Worm (Caenorhabditis elegans) whole organism, late embryonic: ENCODE data around the gene srd-66.

Source experiments
- C08G9.2 ChIP-seq: sonication (generic microtip); optimal IDR thresholded peaks from 2 replicates; lab custom pipeline; 2016; ENCODE audit warnings: mild to moderate bottlenecking, missing genetic modification characterization, moderate library complexity, missing compliant biosample characterization
- C38D4.7 ChIP-seq: fragments of 200-800 bp; sonication (Bioruptor generic); optimal IDR thresholded peaks from 2 replicates; lab custom pipeline; 2018; ENCODE audit warnings: mild to moderate bottlenecking, missing genetic modification characterization, moderate library complexity, missing compliant biosample characterization
- K02D7.2 ChIP-seq: sonication (generic microtip); optimal IDR thresholded peaks from 2 replicates; lab custom pipeline; 2017; ENCODE audit warnings: mild to moderate bottlenecking, missing genetic modification characterization, missing compliant biosample characterization
- K09A11.1 ChIP-seq: sonication (generic microtip); optimal IDR thresholded peaks from 2 replicates; lab custom pipeline; 2017; ENCODE audit warnings: antibody characterized with exemption, mild to moderate bottlenecking, missing genetic modification characterization, missing compliant biosample characterization; ENCODE audit not compliant: insufficient read depth
- T23F11.4 ChIP-seq: fragments of 200-800 bp; sonication (Bioruptor generic); optimal IDR thresholded peaks from 2 replicates; lab custom pipeline; 2018; ENCODE audit warnings: mild to moderate bottlenecking, missing genetic modification characterization, missing compliant biosample characterization
- Y22D7AL.16 ChIP-seq: sonication (generic microtip); optimal IDR thresholded peaks from 2 replicates; lab custom pipeline; 2016; ENCODE audit warnings: missing genetic modification characterization, missing compliant biosample characterization
- ahr-1 ChIP-seq: sonication (generic microtip); optimal IDR thresholded peaks from 2 replicates; lab custom pipeline; 2016; ENCODE audit warnings: missing genetic modification characterization, missing compliant biosample characterization
- ceh-14 ChIP-seq: sonication (generic microtip); optimal IDR thresholded peaks from 2 replicates; lab custom pipeline; 2016; ENCODE audit warnings: missing genotype, missing genetic modification characterization, missing compliant biosample characterization
- ceh-31 ChIP-seq: sonication (generic microtip); optimal IDR thresholded peaks from 2 replicates; lab custom pipeline; 2016; ENCODE audit warnings: missing genetic modification characterization, missing compliant biosample characterization
- ceh-34 ChIP-seq: sonication (generic microtip); optimal IDR thresholded peaks from 2 replicates; lab custom pipeline; 2016; ENCODE audit warnings: mild to moderate bottlenecking, missing genetic modification characterization, missing compliant biosample characterization
- ceh-45 ChIP-seq: fragments of 200-800 bp; sonication (Bioruptor generic); IDR thresholded peaks from 2 replicates; pipeline ENCODE4 v1.3.6; 2022; ENCODE audit warnings: missing genetic modification reagents, missing genetic modification characterization, missing compliant biosample characterization
- ceh-48 ChIP-seq: sonication (generic microtip); optimal IDR thresholded peaks from 2 replicates; lab custom pipeline; 2016; ENCODE audit warnings: missing genetic modification characterization, inconsistent platforms, missing compliant biosample characterization
- che-1 ChIP-seq: sonication (generic microtip); optimal IDR thresholded peaks from 2 replicates; lab custom pipeline; 2016; ENCODE audit warnings: mild to moderate bottlenecking, missing genetic modification characterization, missing compliant biosample characterization
- elt-2 ChIP-seq: sonication (generic microtip); optimal IDR thresholded peaks from 2 replicates; lab custom pipeline; 2016; ENCODE audit warnings: missing genetic modification reagents, missing genetic modification characterization, missing compliant biosample characterization
- elt-4 ChIP-seq: sonication (generic microtip); optimal IDR thresholded peaks from 2 replicates; lab custom pipeline; 2016; ENCODE audit warnings: missing genetic modification characterization, missing compliant biosample characterization
- eyg-1 ChIP-seq: sonication (generic microtip); optimal IDR thresholded peaks from 2 replicates; lab custom pipeline; 2016; ENCODE audit warnings: missing genotype, missing genetic modification characterization, missing compliant biosample characterization
- fkh-10 ChIP-seq: fragments of 150-350 bp; optimal IDR thresholded peaks from 2 replicates; lab custom pipeline; 2014; ENCODE audit warnings: missing biosample characterization, missing genetic modification reagents, missing genetic modification characterization
- fkh-6 ChIP-seq: sonication (generic microtip); optimal IDR thresholded peaks from 2 replicates; lab custom pipeline; 2016; ENCODE audit warnings: missing genetic modification characterization, missing compliant biosample characterization
- gmeb-2 ChIP-seq: sonication (generic microtip); optimal IDR thresholded peaks from 2 replicates; lab custom pipeline; 2016; ENCODE audit warnings: missing genetic modification characterization, inconsistent platforms, missing compliant biosample characterization
- hlh-6 ChIP-seq: sonication (generic microtip); optimal IDR thresholded peaks from 2 replicates; lab custom pipeline; 2016; ENCODE audit warnings: missing genotype, missing genetic modification characterization, missing compliant biosample characterization
- lim-6 ChIP-seq: sonication (generic microtip); optimal IDR thresholded peaks from 2 replicates; lab custom pipeline; 2016; ENCODE audit warnings: missing genetic modification characterization, missing compliant biosample characterization
- mec-3 ChIP-seq: sonication (generic microtip); optimal IDR thresholded peaks from 2 replicates; lab custom pipeline; 2016; ENCODE audit warnings: borderline replicate concordance, missing genetic modification characterization, missing compliant biosample characterization
- nfya-1 ChIP-seq: sonication (generic microtip); optimal IDR thresholded peaks from 2 replicates; lab custom pipeline; 2017; ENCODE audit warnings: missing genetic modification characterization, mild to moderate bottlenecking, missing compliant biosample characterization, antibody characterized with exemption, moderate library complexity
- nhr-232 ChIP-seq: sonication (generic microtip); optimal IDR thresholded peaks from 2 replicates; lab custom pipeline; 2016; ENCODE audit warnings: missing genetic modification characterization, missing compliant biosample characterization
- npax-4 ChIP-seq: sonication (generic microtip); optimal IDR thresholded peaks from 2 replicates; lab custom pipeline; 2016; ENCODE audit warnings: missing genetic modification characterization, missing compliant biosample characterization
- odd-2 ChIP-seq: sonication (generic microtip); optimal IDR thresholded peaks from 2 replicates; lab custom pipeline; 2017; ENCODE audit warnings: antibody characterized with exemption, mild to moderate bottlenecking, missing genetic modification characterization, missing compliant biosample characterization
- sdc-2 ChIP-seq: sonication (generic microtip); optimal IDR thresholded peaks from 2 replicates; lab custom pipeline; 2016; ENCODE audit warnings: missing genotype, missing genetic modification characterization, missing compliant biosample characterization
- sox-2 ChIP-seq: fragments of 200-800 bp; sonication (Bioruptor generic); IDR thresholded peaks from 2 replicates; pipeline ENCODE4 v1.3.6; 2022; ENCODE audit warnings: missing genetic modification reagents, missing genetic modification characterization, missing compliant biosample characterization
- tbx-2 ChIP-seq: sonication (generic microtip); optimal IDR thresholded peaks from 2 replicates; lab custom pipeline; 2016; ENCODE audit warnings: missing genetic modification characterization, missing compliant biosample characterization
- unc-55 ChIP-seq: sonication (generic microtip); optimal IDR thresholded peaks from 2 replicates; lab custom pipeline; 2017; ENCODE audit warnings: missing biosample characterization, missing genetic modification reagents, missing genetic modification characterization
- ztf-16 ChIP-seq: sonication (generic microtip); optimal IDR thresholded peaks from 2 replicates; lab custom pipeline; 2017; ENCODE audit warnings: missing genetic modification characterization, missing compliant biosample characterization

srd-66 gene

ce11 chrIII:2015494-2015893, 33.0 kb upstream of the srd-66 start:
- no peak for TF ChIP-seq mec-3 (tag; lab: Kevin White, UChicago)
- TF ChIP-seq ahr-1 (tag; lab: Kevin White, UChicago) = no peak
- TF ChIP-seq npax-4 (tag; lab: Kevin White, UChicago) = no peak
- TF ChIP-seq ceh-48 = peak; percentile 14

ce11 chrIII:2013876-2014474, 31.5 kb upstream of the srd-66 start:
- TF ChIP-seq ceh-48 = peak; percentile 97
- TF ChIP-seq, all 69 proteins: peak for 1; not testable (repeated sequence) for 68

- TF ChIP-seq elt-2 (tag; lab: Kevin White, UChicago) = no peak
- peak; percentile 48 for TF ChIP-seq ceh-48
- TF ChIP-seq odd-2 (tag; lab: Kevin White, UChicago) = no peak
- no peak for TF ChIP-seq T23F11.4 (GFP tag; lab: Kevin White, UChicago)
- TF ChIP-seq nhr-232 (tag; lab: Kevin White, UChicago) = no peak
Measured at ce11 chrIII:2013156-2013854, 30.9 kb upstream of the srd-66 start.

ce11 chrIII:2012561-2012960, 30.1 kb upstream of the srd-66 start:
- TF ChIP-seq ceh-34 (no peak), ceh-48 (peak; percentile 19)

- TF ChIP-seq nfya-1 (tag; lab: Kevin White, UChicago) (no peak), fkh-6 (tag; lab: Kevin White, UChicago) (no peak), ceh-14 (no peak), unc-55 (no peak), che-1 (tag; lab: Kevin White, UChicago) (no peak), Y22D7AL.16 (tag; lab: Kevin White, UChicago) (no peak), ztf-16 (no peak), ceh-45 (GFP tag; lab: Robert Waterston, UW) (no peak), elt-4 (tag; lab: Kevin White, UChicago) (no peak), lim-6 (tag; lab: Kevin White, UChicago) (no peak), K09A11.1 (tag; lab: Kevin White, UChicago) (no peak), gmeb-2 (tag; lab: Kevin White, UChicago) (no peak), npax-4 (tag; lab: Kevin White, UChicago) (no peak), tbx-2 (no peak), eyg-1 (tag; lab: Kevin White, UChicago) (no peak), mec-3 (tag; lab: Kevin White, UChicago) (no peak), sox-2 (no peak), C38D4.7 (GFP tag; lab: Kevin White, UChicago) (no peak), ahr-1 (tag; lab: Kevin White, UChicago) (no peak), ceh-31 (tag; lab: Kevin White, UChicago) (no peak)
Measured at ce11 chrIII:2008894-2009293, 26.4 kb upstream of the srd-66 start.

- TF ChIP-seq sdc-2 (tag; lab: Kevin White, UChicago) = no peak
- no peak for TF ChIP-seq npax-4 (tag; lab: Kevin White, UChicago)
- TF ChIP-seq fkh-10 (GFP tag; lab: Kevin White, UChicago) = no peak
- TF ChIP-seq C08G9.2 (tag; lab: Kevin White, UChicago) = no peak
- TF ChIP-seq K02D7.2 = no peak
- no peak for TF ChIP-seq ahr-1 (tag; lab: Kevin White, UChicago)
- TF ChIP-seq odd-2 (tag; lab: Kevin White, UChicago) = no peak
- no peak for TF ChIP-seq fkh-6 (tag; lab: Kevin White, UChicago)
- no peak for TF ChIP-seq unc-55
- no peak for TF ChIP-seq ceh-45 (GFP tag; lab: Robert Waterston, UW)
- no peak for TF ChIP-seq hlh-6 (tag; lab: Kevin White, UChicago)
Measured at ce11 chrIII:2008334-2008733, 25.9 kb upstream of the srd-66 start.
